Worm (Caenorhabditis elegans): ENCODE results near the gene Y13C8A.1.
A peak's percentile ranks its signal among the peaks of the same experiment; 100 is the strongest.

The Y13C8A.1 gene

ce11 chrX:16928087-16928486 is 44.6 kb downstream of the Y13C8A.1 start (continued):
- TF ChIP-seq aptf-2 (GFP tag; conservative IDR thresholded peaks at IDR 0.05) (no peak), sptf-2 (GFP tag; optimal IDR thresholded peaks at IDR 0.05) (no peak), B0336.3 (GFP tag; IDR thresholded peaks at IDR 0.05) (no peak), ceh-91 (GFP tag; IDR thresholded peaks at IDR 0.05) (no peak), snpc-1.1 (tag; optimal IDR thresholded peaks at IDR 0.05; ENCODE audit: insufficient read depth) (peak; percentile 8), dox-1 (GFP tag; IDR thresholded peaks at IDR 0.05) (peak; percentile 70; the same call in 1 of the 2 replicates), aptf-3 (GFP tag; IDR thresholded peaks at IDR 0.05) (no peak), ztf-22 (GFP tag; optimal IDR thresholded peaks at IDR 0.05) (no peak), zim-3 (tag; optimal IDR thresholded peaks at IDR 0.05) (peak; percentile 82), madf-10 (tag; optimal IDR thresholded peaks at IDR 0.05) (no peak), nfyb-1 (GFP tag; IDR thresholded peaks at IDR 0.05) (no peak), B0019.2 (GFP tag; conservative IDR thresholded peaks at IDR 0.05) (no peak), egrh-3 (GFP tag; IDR thresholded peaks at IDR 0.05) (0 out of 2 replicates have a peak, but pooled peaks have one; percentile 27), ekl-4 (GFP tag; IDR thresholded peaks at IDR 0.05) (no peak), unc-130 (GFP tag; optimal IDR thresholded peaks at IDR 0.05) (peak; percentile 6), madf-6 (GFP tag; IDR thresholded peaks at IDR 0.05) (peak; percentile 39; the same call in 1 of the 2 replicates), unc-62 (GFP tag; optimal IDR thresholded peaks at IDR 0.05) (no peak), snpc-1.3 (tag; optimal IDR thresholded peaks at IDR 0.05; ENCODE audit: insufficient read depth) (peak; percentile 50), repo-1 (tag; optimal IDR thresholded peaks at IDR 0.05) (peak; percentile 0), lin-26 (GFP tag; IDR thresholded peaks at IDR 0.05) (peak; percentile 87), F37B4.10 (GFP tag; IDR thresholded peaks at IDR 0.05) (no peak), sdz-38 (tag; optimal IDR thresholded peaks at IDR 0.05) (peak; percentile 56), madf-3 (GFP tag; IDR thresholded peaks at IDR 0.05) (peak; percentile 74), ztf-28 (GFP tag; IDR thresholded peaks at IDR 0.05) (0 out of 2 replicates have a peak, but pooled peaks have one; percentile 65), mxl-1 (tag; optimal IDR thresholded peaks at IDR 0.05) (peak; percentile 28), hsf-1 (GFP tag; IDR thresholded peaks at IDR 0.05) (peak; percentile 46), egl-18 (GFP tag; IDR thresholded peaks at IDR 0.05) (peak; percentile 62; the same call in 1 of the 2 replicates), F22D6.2 (tag; optimal IDR thresholded peaks at IDR 0.05) (no peak), egl-44 (GFP tag; IDR thresholded peaks at IDR 0.05) (no peak), dpff-1 (tag; optimal IDR thresholded peaks at IDR 0.05) (no peak), Y56A3A.18 (GFP tag; IDR thresholded peaks at IDR 0.05) (peak; percentile 67; the same call in 1 of the 2 replicates), ztf-3 (GFP tag; optimal IDR thresholded peaks at IDR 0.05) (no peak), xnd-1 (tag; optimal IDR thresholded peaks at IDR 0.05) (no peak), dpl-1 (GFP tag; optimal IDR thresholded peaks at IDR 0.05) (no peak), Y67H2A.10 (GFP tag; conservative IDR thresholded peaks at IDR 0.05) (no peak), ccch-3 (GFP tag; optimal IDR thresholded peaks at IDR 0.05) (no peak), snpc-3.4 (tag; optimal IDR thresholded peaks at IDR 0.05) (peak; percentile 37), F10E7.11 (tag; optimal IDR thresholded peaks at IDR 0.05) (no peak), attf-6 (GFP tag; IDR thresholded peaks at IDR 0.05) (peak; percentile 35; the same call in 1 of the 2 replicates), tlf-1 (GFP tag; optimal IDR thresholded peaks at IDR 0.05) (no peak), nfya-1 (tag; optimal IDR thresholded peaks at IDR 0.05; ENCODE audit: borderline replicate concordance, insufficient read depth) (no peak), let-607 (tag; optimal IDR thresholded peaks at IDR 0.05) (peak; percentile 15 to 49), let-526 (GFP tag; IDR thresholded peaks at IDR 0.05) (0 out of 2 replicates have a peak, but pooled peaks have one; percentile 8), sea-2 (GFP tag; IDR thresholded peaks at IDR 0.05) (no peak), efl-1 (GFP tag; optimal IDR thresholded peaks at IDR 0.05) (no peak), F23B12.7 (tag; optimal IDR thresholded peaks at IDR 0.05; ENCODE audit: insufficient read depth) (peak; percentile 59), B0261.1 (tag; optimal IDR thresholded peaks at IDR 0.05) (peak; percentile 79), ztf-26 (tag; optimal IDR thresholded peaks at IDR 0.05) (no peak)
